Fruit fly (Drosophila melanogaster): Measurements from ENCODE around the gene CG8813.
A peak's percentile ranks its signal among the peaks of the same experiment; 100 is the strongest.

CG8813 gene

dm6 chr2L:2897024-2897549 is 27.6 kb downstream of the CG8813 start (continued):
- peak; percentile 60 for TF ChIP-seq CG12219 (GFP tag; optimal IDR thresholded peaks at IDR 0.05)
- peak; percentile 91 for TF ChIP-seq CG4820 (GFP tag; optimal IDR thresholded peaks at IDR 0.05)
- TF ChIP-seq D (optimal IDR thresholded peaks at IDR 0.05), result no peak
- peak; percentile 74 for TF ChIP-seq D (GFP tag; optimal IDR thresholded peaks at IDR 0.05)
- TF ChIP-seq CG33213 (GFP tag; optimal IDR thresholded peaks at IDR 0.05), result peak; percentile 66
- peak; percentile 72 for TF ChIP-seq CG10959 (GFP tag; IDR thresholded peaks at IDR 0.05)
- TF ChIP-seq CG9876 (GFP tag; optimal IDR thresholded peaks at IDR 0.05), result peak; percentile 79
- peak; percentile 75 for TF ChIP-seq stc (GFP tag; IDR thresholded peaks at IDR 0.05)
- no peak for TF ChIP-seq danr (GFP tag; IDR thresholded peaks at IDR 0.05)
- no peak for TF ChIP-seq CG30020 (tag; optimal IDR thresholded peaks at IDR 0.05)
- peak; percentile 68; the same call in 2 of the 3 replicates for TF ChIP-seq jigr1 (GFP tag; IDR thresholded peaks at IDR 0.05)
- TF ChIP-seq CG15011 (GFP tag; optimal IDR thresholded peaks at IDR 0.05), result no peak
- TF ChIP-seq B-H1 (GFP tag; IDR thresholded peaks at IDR 0.05), result peak; percentile 73
- peak; percentile 72 for TF ChIP-seq CG1603 (tag; optimal IDR thresholded peaks at IDR 0.05)
- TF ChIP-seq D19A (tag; optimal IDR thresholded peaks at IDR 0.05), result peak; percentile 63
- TF ChIP-seq Dip3 (GFP tag; optimal IDR thresholded peaks at IDR 0.05), result peak; percentile 42
- TF ChIP-seq CG9609 (GFP tag; optimal IDR thresholded peaks at IDR 0.05), result peak; percentile 90
- TF ChIP-seq az2 (GFP tag; optimal IDR thresholded peaks at IDR 0.05), result peak; percentile 89
- TF ChIP-seq insv (GFP tag; optimal IDR thresholded peaks at IDR 0.05), result no peak
- TF ChIP-seq CG7357 (GFP tag; IDR thresholded peaks at IDR 0.05), result peak; percentile 67
- TF ChIP-seq CoRest (tag; optimal IDR thresholded peaks at IDR 0.05), result peak; percentile 70
- TF ChIP-seq Abd-B (GFP tag; optimal IDR thresholded peaks at IDR 0.05), result peak; percentile 87
- peak; percentile 80 for TF ChIP-seq CG2712 (tag; optimal IDR thresholded peaks at IDR 0.05)
- no peak for TF ChIP-seq CG17912 (GFP tag; optimal IDR thresholded peaks at IDR 0.05)
- TF ChIP-seq exex (tag; optimal IDR thresholded peaks at IDR 0.05), result no peak
- TF ChIP-seq CG9817 (tag; optimal IDR thresholded peaks at IDR 0.05), result peak; percentile 52
- TF ChIP-seq ro (GFP tag; IDR thresholded peaks at IDR 0.05), result peak; percentile 26; the same call in 1 of the 2 replicates
- TF ChIP-seq vfl (GFP tag; optimal IDR thresholded peaks at IDR 0.05), result peak; percentile 48
- no peak for TF ChIP-seq CG7928 (GFP tag; optimal IDR thresholded peaks at IDR 0.05)
- no peak for TF ChIP-seq CG13296 (GFP tag; optimal IDR thresholded peaks at IDR 0.05)
- no peak for TF ChIP-seq zen2 (GFP tag; IDR thresholded peaks at IDR 0.05; ENCODE audit: partially characterized antibody)
- peak; percentile 45 for TF ChIP-seq CG12769 (tag; optimal IDR thresholded peaks at IDR 0.05)
- TF ChIP-seq twi (tag; optimal IDR thresholded peaks at IDR 0.05), result peak; percentile 78
- peak; percentile 81 for TF ChIP-seq ken (GFP tag; IDR thresholded peaks at IDR 0.05)
- peak; percentile 63 for TF ChIP-seq CG1832 (GFP tag; optimal IDR thresholded peaks at IDR 0.05)
- TF ChIP-seq CG8765 (GFP tag; IDR thresholded peaks at IDR 0.05), result peak; percentile 7; the same call in 1 of the 2 replicates
- TF ChIP-seq CG4707 (GFP tag; optimal IDR thresholded peaks at IDR 0.05), result no peak
- TF ChIP-seq phol (tag; optimal IDR thresholded peaks at IDR 0.05), result peak; percentile 70
- TF ChIP-seq CG4730 (GFP tag; IDR thresholded peaks at IDR 0.05), result peak; percentile 75
- peak; percentile 82 for TF ChIP-seq CG10654 (GFP tag; optimal IDR thresholded peaks at IDR 0.05)
- peak; percentile 72 for TF ChIP-seq CG18476 (GFP tag; optimal IDR thresholded peaks at IDR 0.05)
- peak; percentile 79 for TF ChIP-seq CG2889 (GFP tag; IDR thresholded peaks at IDR 0.05)
- peak; percentile 96 for TF ChIP-seq CG4360 (GFP tag; IDR thresholded peaks at IDR 0.05)
- TF ChIP-seq CG12236 (GFP tag; optimal IDR thresholded peaks at IDR 0.05), result peak; percentile 80
- TF ChIP-seq bigmax (GFP tag; optimal IDR thresholded peaks at IDR 0.05), result peak; percentile 8
- peak; percentile 86 for TF ChIP-seq fd96Cb (tag; optimal IDR thresholded peaks at IDR 0.05)
- TF ChIP-seq nerfin-2 (GFP tag; IDR thresholded peaks at IDR 0.05; ENCODE audit: partially characterized antibody), result no peak
- TF ChIP-seq NC2β (GFP tag; optimal IDR thresholded peaks at IDR 0.05), result peak; percentile 91
- TF ChIP-seq Rx (GFP tag; IDR thresholded peaks at IDR 0.05), result peak; percentile 83
- no peak for TF ChIP-seq gsb (GFP tag; IDR thresholded peaks at IDR 0.05)
- TF ChIP-seq crol (GFP tag; IDR thresholded peaks at IDR 0.05), result peak; percentile 61
